Worm (Caenorhabditis elegans) whole organism, L2 larva: ENCODE data around the gene wsp-1.

Source experiments
- C34F6.9 ChIP-seq: fragments of 150-350 bp; optimal IDR thresholded peaks from 2 replicates; lab custom pipeline; 2014; ENCODE audit warnings: missing biosample characterization, missing genetic modification characterization
- R02D3.7 ChIP-seq: fragments of 150-350 bp; optimal IDR thresholded peaks from 2 replicates; lab custom pipeline; 2014; ENCODE audit warnings: missing biosample characterization, missing genetic modification characterization
- Y55F3AM.14 ChIP-seq: fragments of 200-800 bp; sonication (Bioruptor generic); optimal IDR thresholded peaks from 2 replicates; lab custom pipeline; 2018; ENCODE audit warnings: mild to moderate bottlenecking, missing genetic modification characterization, missing compliant biosample characterization
- ZK546.5 ChIP-seq: sonication (generic microtip); optimal IDR thresholded peaks from 2 replicates; lab custom pipeline; 2017; ENCODE audit warnings: missing biosample characterization, missing genetic modification characterization
- alr-1 ChIP-seq: fragments of 150-350 bp; optimal IDR thresholded peaks from 2 replicates; lab custom pipeline; 2014; ENCODE audit warnings: missing biosample characterization, missing genetic modification characterization
- ama-1 ChIP-seq: fragments of 150-350 bp; optimal IDR thresholded peaks from 2 replicates; lab custom pipeline; 2018; ENCODE audit warnings: inconsistent platforms
- ceh-16 ChIP-seq: fragments of 150-350 bp; optimal IDR thresholded peaks from 2 replicates; lab custom pipeline; 2014; ENCODE audit warnings: missing biosample characterization, missing genetic modification characterization
- ceh-82 ChIP-seq: fragments of 150-350 bp; optimal IDR thresholded peaks from 2 replicates; lab custom pipeline; 2014; ENCODE audit warnings: missing biosample characterization, missing genetic modification characterization
- crh-2 ChIP-seq: sonication (generic microtip); optimal IDR thresholded peaks from 2 replicates; lab custom pipeline; 2017; ENCODE audit warnings: missing biosample characterization, missing genetic modification characterization
- dmd-4 ChIP-seq: sonication (generic microtip); optimal IDR thresholded peaks from 2 replicates; lab custom pipeline; 2017; ENCODE audit warnings: missing biosample characterization, missing genetic modification characterization
- egl-27 ChIP-seq: sonication (generic microtip); optimal IDR thresholded peaks from 3 replicates; lab custom pipeline; 2017; ENCODE audit warnings: missing biosample characterization, missing genetic modification reagents, missing genetic modification characterization
- elt-1 ChIP-seq: fragments of 150-350 bp; optimal IDR thresholded peaks from 2 replicates; lab custom pipeline; 2014; ENCODE audit warnings: missing biosample characterization, missing genetic modification characterization
- elt-3 ChIP-seq: sonication (generic microtip); optimal IDR thresholded peaks from 2 replicates; lab custom pipeline; 2017; ENCODE audit warnings: missing biosample characterization, missing genetic modification characterization
- fos-1 ChIP-seq: fragments of 150-350 bp; optimal IDR thresholded peaks from 2 replicates; lab custom pipeline; 2014; ENCODE audit warnings: missing biosample characterization, missing genetic modification characterization
- gmeb-1 ChIP-seq: fragments of 150-350 bp; optimal IDR thresholded peaks from 2 replicates; lab custom pipeline; 2014; ENCODE audit warnings: missing biosample characterization, missing genetic modification characterization
- lin-11 ChIP-seq: fragments of 150-350 bp; sonication (generic microtip); optimal IDR thresholded peaks from 2 replicates; lab custom pipeline; 2014; ENCODE audit warnings: missing biosample characterization, missing genetic modification characterization, inconsistent platforms, mixed read lengths
- lin-13 ChIP-seq: fragments of 150-350 bp; optimal IDR thresholded peaks from 2 replicates; lab custom pipeline; 2014; ENCODE audit warnings: missing biosample characterization, missing genetic modification reagents, missing genetic modification characterization
- lin-39 ChIP-seq: fragments of 150-350 bp; optimal IDR thresholded peaks from 2 replicates; lab custom pipeline; 2014; ENCODE audit warnings: missing biosample characterization, missing genetic modification reagents, missing genetic modification characterization
- mab-5 ChIP-seq: fragments of 150-350 bp; optimal IDR thresholded peaks from 2 replicates; lab custom pipeline; 2014; ENCODE audit warnings: missing biosample characterization, missing genetic modification characterization
- mbf-1 ChIP-seq: sonication (generic microtip); optimal IDR thresholded peaks from 2 replicates; lab custom pipeline; 2017; ENCODE audit warnings: missing biosample characterization, missing genetic modification characterization
- mdl-1 ChIP-seq, 2 experiments: fragments of 150-350 bp in 1 of 2; sonication (generic microtip) in 1 of 2; optimal IDR thresholded peaks; 2 replicates each; lab custom pipeline; 2017; ENCODE audit warnings: missing biosample characterization in 2 of 2, missing genetic modification characterization in 2 of 2
- nhr-11 ChIP-seq: fragments of 150-350 bp; optimal IDR thresholded peaks from 2 replicates; lab custom pipeline; 2014; ENCODE audit warnings: missing biosample characterization, missing genetic modification characterization
- nhr-129 ChIP-seq: fragments of 150-350 bp; optimal IDR thresholded peaks from 2 replicates; lab custom pipeline; 2014; ENCODE audit warnings: missing biosample characterization, missing genetic modification characterization
- nhr-21 ChIP-seq: fragments of 150-350 bp; optimal IDR thresholded peaks from 2 replicates; lab custom pipeline; 2014; ENCODE audit warnings: missing biosample characterization, missing genetic modification characterization
- nhr-23 ChIP-seq: fragments of 150-350 bp; optimal IDR thresholded peaks from 2 replicates; lab custom pipeline; 2014; ENCODE audit warnings: missing biosample characterization, missing genetic modification reagents, missing genetic modification characterization
- nhr-25 ChIP-seq: fragments of 150-350 bp; sonication (generic microtip); optimal IDR thresholded peaks from 3 replicates; lab custom pipeline; 2014; ENCODE audit warnings: missing biosample characterization, missing genetic modification characterization
- nhr-77 ChIP-seq: fragments of 150-350 bp; optimal IDR thresholded peaks from 2 replicates; lab custom pipeline; 2014; ENCODE audit warnings: missing biosample characterization, missing genetic modification characterization
- sem-4 ChIP-seq: fragments of 150-350 bp; optimal IDR thresholded peaks from 2 replicates; lab custom pipeline; 2014; ENCODE audit warnings: missing biosample characterization, missing genetic modification reagents, missing genetic modification characterization
- skn-1 ChIP-seq: sonication (generic microtip); optimal IDR thresholded peaks from 2 replicates; lab custom pipeline; 2017; ENCODE audit warnings: missing biosample characterization, missing genetic modification characterization
- sma-3 ChIP-seq: sonication (generic microtip); optimal IDR thresholded peaks from 2 replicates; lab custom pipeline; 2016; ENCODE audit warnings: missing genetic modification reagents, missing genetic modification characterization, missing compliant biosample characterization
- snpc-4 ChIP-seq: fragments of 150-350 bp; optimal IDR thresholded peaks from 2 replicates; lab custom pipeline; 2014; ENCODE audit warnings: missing biosample characterization, missing genetic modification characterization
- unc-39 ChIP-seq: fragments of 150-350 bp; optimal IDR thresholded peaks from 2 replicates; lab custom pipeline; 2014; ENCODE audit warnings: missing biosample characterization, missing genetic modification characterization
- zag-1 ChIP-seq: fragments of 150-350 bp; optimal IDR thresholded peaks from 2 replicates; lab custom pipeline; 2014; ENCODE audit warnings: missing biosample characterization, missing genetic modification characterization
- ztf-11 ChIP-seq: sonication (generic microtip); optimal IDR thresholded peaks from 2 replicates; lab custom pipeline; 2017; ENCODE audit warnings: missing biosample characterization, missing genetic modification characterization
- ztf-4 ChIP-seq: fragments of 150-350 bp; optimal IDR thresholded peaks from 2 replicates; lab custom pipeline; 2014; ENCODE audit warnings: missing biosample characterization, missing genetic modification characterization

The wsp-1 gene

DNA sequence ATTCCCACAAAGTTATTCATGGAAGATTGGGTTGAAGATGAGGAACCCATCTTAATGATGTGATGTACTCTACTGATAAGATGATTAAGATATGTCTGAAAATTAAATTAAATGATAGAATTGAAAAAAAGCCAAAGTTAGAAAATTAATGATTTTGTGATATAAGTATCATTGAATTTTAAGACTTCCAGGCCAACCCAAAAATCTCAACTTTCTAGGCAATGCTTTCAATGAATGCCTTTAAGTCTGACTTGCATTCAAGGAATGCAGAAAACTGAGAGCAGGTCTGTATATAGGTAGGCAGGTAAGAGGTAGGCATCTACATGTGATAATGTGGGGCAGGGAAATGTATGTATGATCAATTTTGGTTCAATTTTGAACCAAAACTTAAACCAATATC lies 21.2 kb upstream of the wsp-1 start, which contains the start of gene ocr-2:
TSS of gene ocr-2 (minus strand) at position 101 of the 400 bp plus-strand sequence.
- no peak for TF ChIP-seq Y55F3AM.14 (GFP tag; lab: Kevin White, UChicago)
- TF ChIP-seq nhr-11 (tag; lab: Kevin White, UChicago) = no peak
- no peak for TF ChIP-seq zag-1
- no peak for TF ChIP-seq lin-11 (tag; lab: Kevin White, UChicago)
- TF ChIP-seq alr-1 (tag; lab: Kevin White, UChicago) = no peak
- no peak for TF ChIP-seq elt-3 (tag; lab: Kevin White, UChicago)
- TF ChIP-seq nhr-21 (tag; lab: Kevin White, UChicago) = no peak
- TF ChIP-seq skn-1 = no peak
- no peak for TF ChIP-seq ztf-11
- TF ChIP-seq C34F6.9 (tag; lab: Kevin White, UChicago) = no peak
- TF ChIP-seq sma-3 = no peak
- no peak for TF ChIP-seq mbf-1 (tag; lab: Kevin White, UChicago)
- TF ChIP-seq ZK546.5 (tag; lab: Kevin White, UChicago) = no peak
- TF ChIP-seq crh-2 (tag; lab: Kevin White, UChicago) = no peak
- TF ChIP-seq ztf-4 (tag; lab: Kevin White, UChicago) = no peak
- TF ChIP-seq nhr-25 = no peak
- TF ChIP-seq dmd-4 (tag; lab: Kevin White, UChicago) = no peak

DNA sequence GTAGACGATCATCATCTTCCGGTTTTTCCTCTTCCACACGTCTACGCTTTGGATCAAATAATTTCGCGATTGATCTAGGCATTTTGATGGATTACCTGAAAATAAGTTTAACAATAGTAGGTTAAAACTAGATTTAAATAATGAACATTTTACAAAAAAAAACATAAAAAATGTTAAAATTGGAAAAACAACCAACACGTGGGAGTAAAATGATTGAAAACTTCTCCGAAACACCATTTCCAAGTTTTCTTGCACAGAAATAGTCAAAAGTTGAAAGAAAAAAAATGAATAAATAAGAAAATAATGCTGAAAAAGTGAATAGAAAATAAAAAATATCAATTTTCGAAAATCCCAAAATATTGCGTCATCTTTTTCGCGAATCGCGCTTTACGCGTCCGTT lies 13.0 kb upstream of the wsp-1 start, which contains the start of gene C07G1.7:
TSS of gene C07G1.7 (minus strand) at position 101 of the 400 bp plus-strand sequence.
- no peak for TF ChIP-seq nhr-77 (tag; lab: Kevin White, UChicago)
- TF ChIP-seq mdl-1 (tag; optimal IDR thresholded peaks at IDR 0.05; lab: Kevin White, UChicago) = no peak
- no peak for TF ChIP-seq ztf-4 (tag; lab: Kevin White, UChicago)
- TF ChIP-seq nhr-25 = no peak
- no peak for TF ChIP-seq lin-39 (tag; lab: Kevin White, UChicago)
- no peak for TF ChIP-seq sma-3
- no peak for TF ChIP-seq nhr-129
- TF ChIP-seq gmeb-1 = no peak
- no peak for TF ChIP-seq sem-4
- no peak for TF ChIP-seq mab-5
- TF ChIP-seq skn-1 = no peak

DNA sequence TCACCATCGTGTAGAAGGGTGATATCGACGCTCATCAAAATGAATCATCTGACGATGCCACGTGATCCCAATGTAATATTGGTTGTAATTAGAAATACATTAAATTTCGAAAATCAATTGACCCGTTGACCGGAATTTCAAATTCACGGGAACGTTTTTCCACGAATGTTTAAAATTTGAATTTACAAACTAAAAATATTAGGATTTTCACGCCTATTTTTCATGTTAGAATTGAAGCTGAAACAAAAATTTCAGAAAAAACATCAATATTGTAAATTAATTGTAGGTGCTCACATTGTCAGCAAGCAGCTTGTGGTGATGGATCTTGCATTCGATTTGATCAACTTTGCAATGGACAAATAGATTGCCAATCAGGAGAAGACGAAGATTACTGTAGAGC lies 11.5 kb upstream of the wsp-1 start, which contains the start of gene C07G1.6:
TSS of gene C07G1.6 (minus strand) at position 101 of the 400 bp plus-strand sequence.
- no peak for TF ChIP-seq skn-1
- TF ChIP-seq elt-3 (tag; lab: Kevin White, UChicago) = no peak
- no peak for TF ChIP-seq unc-39 (tag; lab: Kevin White, UChicago)
- no peak for TF ChIP-seq mab-5
- no peak for TF ChIP-seq nhr-21 (tag; lab: Kevin White, UChicago)
- TF ChIP-seq fos-1 = no peak
- no peak for TF ChIP-seq ama-1 (lab: Kevin White, UChicago)
- no peak for TF ChIP-seq crh-2 (tag; lab: Kevin White, UChicago)
- TF ChIP-seq egl-27 (tag; lab: Kevin White, UChicago) = no peak

DNA sequence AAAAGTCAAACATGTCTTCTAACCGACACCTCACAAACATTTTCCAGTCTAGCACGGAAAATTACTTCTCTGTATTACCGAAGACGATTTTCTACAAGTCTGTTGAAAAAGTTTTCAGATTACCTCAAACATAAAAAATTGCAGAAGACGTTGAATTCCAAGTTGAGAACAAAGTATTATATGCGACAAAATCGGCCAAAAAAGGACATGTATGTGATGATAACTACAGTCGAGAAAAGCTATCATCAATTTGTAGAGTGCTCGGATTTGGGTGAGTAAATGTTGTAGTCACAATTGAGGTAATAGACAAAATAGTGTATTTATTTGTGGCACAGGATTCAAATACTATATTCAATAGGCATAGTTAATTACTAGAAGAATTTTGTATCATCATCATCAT lies 10.1 kb upstream of the wsp-1 start:
- no peak for TF ChIP-seq Y55F3AM.14 (GFP tag; lab: Kevin White, UChicago)
- TF ChIP-seq snpc-4 (tag; lab: Kevin White, UChicago) = no peak
- TF ChIP-seq R02D3.7 (tag; lab: Kevin White, UChicago) = no peak
- no peak for TF ChIP-seq ceh-16 (tag; lab: Kevin White, UChicago)
- no peak for TF ChIP-seq mbf-1 (tag; lab: Kevin White, UChicago)
- TF ChIP-seq elt-3 (tag; lab: Kevin White, UChicago) = no peak
- TF ChIP-seq lin-13 = no peak
- no peak for TF ChIP-seq C34F6.9 (tag; lab: Kevin White, UChicago)
- TF ChIP-seq ztf-11 = no peak

DNA sequence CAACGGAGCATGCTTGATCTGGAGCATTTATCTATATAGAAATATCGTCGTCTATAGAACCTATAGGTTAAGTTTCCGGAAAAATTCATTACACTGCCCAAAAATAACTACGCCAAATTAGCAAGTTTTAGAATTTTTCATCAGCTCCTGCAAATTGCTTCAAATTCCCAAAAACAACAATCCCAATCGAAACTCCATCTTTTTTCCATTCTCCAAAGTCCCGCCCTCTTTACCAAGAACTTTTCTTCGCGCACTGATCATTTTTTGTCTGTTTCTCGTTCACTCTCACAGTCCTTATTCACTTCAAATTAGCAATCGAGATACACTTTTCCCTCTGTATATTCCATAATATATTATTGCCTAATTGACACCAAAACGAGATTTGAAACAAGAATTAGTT lies 7.6 kb upstream of the wsp-1 start, which contains the start of gene svh-1:
TSS of gene svh-1 (plus strand) at position 301 of the 400 bp plus-strand sequence.
- TF ChIP-seq ceh-82 (tag; lab: Kevin White, UChicago) (no peak), crh-2 (tag; lab: Kevin White, UChicago) (no peak), nhr-23 (tag; lab: Kevin White, UChicago) (no peak), elt-1 (tag; lab: Kevin White, UChicago) (no peak), mab-5 (no peak), nhr-21 (tag; lab: Kevin White, UChicago) (no peak)
